Worm (Caenorhabditis elegans): ENCODE measurements around the gene spp-24.
A peak's percentile ranks its signal among the peaks of the same experiment; 100 is the strongest.

The spp-24 gene

DNA sequence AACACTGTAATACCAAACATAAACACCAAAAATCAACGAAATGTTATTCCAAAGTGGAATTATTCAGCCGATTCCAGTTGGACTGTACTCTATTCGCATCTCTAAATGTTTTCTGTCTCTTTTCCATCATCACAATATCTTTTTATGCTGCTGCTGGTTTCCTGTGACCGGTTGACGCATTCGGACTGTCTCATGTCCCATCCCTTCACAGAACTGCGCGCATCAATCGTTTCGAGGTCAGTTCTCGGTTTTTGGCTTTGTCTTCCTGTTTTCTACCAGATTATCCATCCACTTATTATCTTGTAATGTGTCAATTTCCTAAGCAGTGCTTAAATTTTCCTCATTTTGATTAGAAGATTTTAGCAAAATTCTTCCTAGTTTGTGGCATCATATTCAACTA lies 20.7 kb upstream of the spp-24 start:
- TF ChIP-seq nhr-76 (tag; optimal IDR thresholded peaks at IDR 0.05) (no peak), nhr-25 (tag; optimal IDR thresholded peaks at IDR 0.05) (peak; percentile 78), mdl-1 (tag; optimal IDR thresholded peaks at IDR 0.05) (no peak), nhr-23 (tag; optimal IDR thresholded peaks at IDR 0.05) (peak; percentile 57)

DNA sequence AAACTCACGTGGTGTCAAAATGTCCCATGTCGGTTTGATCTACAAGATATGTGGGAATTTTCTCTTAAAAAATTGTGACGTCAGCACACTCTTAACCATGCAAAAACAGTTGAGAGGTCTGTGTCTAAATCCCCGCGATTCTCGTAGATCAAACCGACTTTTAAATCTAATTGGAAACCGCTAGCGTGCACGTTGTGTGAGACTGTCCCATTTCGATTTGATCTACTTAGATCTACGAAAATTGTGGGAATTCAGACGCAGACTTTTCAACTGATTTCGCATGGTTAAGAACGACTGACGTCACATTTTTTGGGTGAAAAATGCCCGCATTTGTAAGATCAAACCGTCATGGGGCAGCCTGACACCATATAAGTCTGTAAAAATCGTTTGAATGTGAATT lies 18.5 kb upstream of the spp-24 start:
- TF ChIP-seq fos-1 (tag; optimal IDR thresholded peaks at IDR 0.05), result no peak

DNA sequence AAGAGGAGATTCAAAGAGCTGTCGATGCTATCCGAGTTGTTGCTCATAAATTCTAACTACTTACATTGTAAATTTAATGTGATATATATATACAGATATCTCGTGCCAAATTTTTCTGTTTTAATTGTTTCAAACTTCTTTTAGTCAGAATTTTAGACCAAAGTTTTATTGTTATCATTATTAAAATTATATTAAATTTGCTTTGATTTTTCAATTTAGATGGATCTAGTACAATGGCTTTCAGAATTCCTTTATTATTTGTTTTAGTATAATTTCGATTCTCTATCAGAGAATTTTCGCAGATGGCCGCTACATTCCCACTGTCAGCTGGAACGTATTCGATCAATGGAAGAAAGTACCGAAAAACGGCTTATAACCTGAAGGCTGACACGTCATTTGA lies 18.0 kb upstream of the spp-24 start, which contains the start of gene ascc-1:
ascc-1 (plus strand) TSS at position 301 of the 400 bp plus-strand sequence.
- TF ChIP-seq lsy-12 (tag; optimal IDR thresholded peaks at IDR 0.05) (no peak), egl-5 (tag; optimal IDR thresholded peaks at IDR 0.05) (no peak), eor-1 (tag; optimal IDR thresholded peaks at IDR 0.05) (no peak), pha-4 (tag; optimal IDR thresholded peaks at IDR 0.05) (no peak), nhr-28 (tag; optimal IDR thresholded peaks at IDR 0.05) (no peak), egl-27 (tag; optimal IDR thresholded peaks at IDR 0.05) (no peak), ceh-9 (tag; optimal IDR thresholded peaks at IDR 0.05) (no peak), fkh-2 (tag; optimal IDR thresholded peaks at IDR 0.05) (no peak), nhr-237 (tag; optimal IDR thresholded peaks at IDR 0.05) (no peak), hmg-11 (tag; optimal IDR thresholded peaks at IDR 0.05) (no peak), nhr-12 (tag; optimal IDR thresholded peaks at IDR 0.05) (no peak), daf-12 (tag; optimal IDR thresholded peaks at IDR 0.05) (no peak), nhr-43 (tag; optimal IDR thresholded peaks at IDR 0.05; ENCODE audit: poor library complexity, severe bottlenecking) (no peak), sea-2 (GFP tag; optimal IDR thresholded peaks at IDR 0.05) (no peak), snpc-4 (tag; optimal IDR thresholded peaks at IDR 0.05) (no peak)

DNA sequence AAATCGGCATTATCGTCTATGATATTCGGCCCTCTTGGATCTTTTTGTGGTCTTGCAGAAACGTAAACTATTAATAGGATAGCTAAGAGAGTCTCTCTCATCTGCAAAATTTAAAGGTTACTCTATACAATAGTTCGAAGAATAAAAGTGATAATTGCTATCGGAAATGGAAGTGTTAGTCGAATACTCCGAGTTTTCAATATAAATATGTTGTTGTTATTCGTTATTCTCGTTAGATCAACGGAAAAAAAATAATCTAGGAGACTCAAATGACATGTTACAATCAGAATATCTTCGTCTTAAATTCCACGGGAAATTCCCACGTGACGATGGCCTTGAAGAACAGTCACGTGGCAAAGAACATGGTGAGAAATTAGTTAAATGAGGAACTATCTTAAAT lies 15.9 kb upstream of the spp-24 start, which contains the start of gene tre-5:
tre-5 (minus strand) TSS at position 101 of the 400 bp plus-strand sequence.
- TF ChIP-seq unc-39 (tag; optimal IDR thresholded peaks at IDR 0.05), result no peak
- TF ChIP-seq tbx-2 (tag; optimal IDR thresholded peaks at IDR 0.05), result no peak
- no peak for TF ChIP-seq elt-1 (tag; optimal IDR thresholded peaks at IDR 0.05)

DNA sequence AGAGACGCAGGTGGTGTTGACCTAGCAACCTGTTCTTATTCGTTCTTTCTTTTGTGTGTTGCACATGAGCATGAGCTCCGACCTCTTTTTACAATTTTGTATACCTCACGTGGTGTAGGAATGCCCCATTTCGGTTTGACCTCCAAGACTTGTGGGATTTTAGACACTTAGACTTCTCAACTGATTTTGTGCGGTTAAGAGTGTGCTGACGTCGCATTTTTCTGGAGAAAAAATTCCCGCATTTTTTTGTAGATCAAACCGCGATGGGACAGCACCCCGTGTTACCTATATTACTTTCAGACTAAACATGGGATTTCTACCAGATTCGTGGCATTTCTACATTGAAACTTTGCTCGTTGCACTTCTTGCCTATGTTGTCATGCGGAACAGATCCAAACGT lies 12.0 kb upstream of the spp-24 start, which contains the start of gene sptl-1:
sptl-1 (plus strand) TSS at position 301 of the 400 bp plus-strand sequence.
- TF ChIP-seq nhr-76 (tag; optimal IDR thresholded peaks at IDR 0.05), result no peak
- no peak for TF ChIP-seq ceh-28 (tag; optimal IDR thresholded peaks at IDR 0.05)
- TF ChIP-seq egl-5 (tag; optimal IDR thresholded peaks at IDR 0.05), result no peak
- TF ChIP-seq unc-62 (GFP tag; optimal IDR thresholded peaks at IDR 0.05), result no peak
- no peak for TF ChIP-seq aly-2 (tag; optimal IDR thresholded peaks at IDR 0.05)
- no peak for TF ChIP-seq nhr-12 (tag; optimal IDR thresholded peaks at IDR 0.05)
- no peak for TF ChIP-seq lin-39 (tag; optimal IDR thresholded peaks at IDR 0.05)
- no peak for TF ChIP-seq pha-4 (tag; optimal IDR thresholded peaks at IDR 0.05)
- no peak for TF ChIP-seq R02D3.7 (tag; optimal IDR thresholded peaks at IDR 0.05)
- no peak for TF ChIP-seq ama-1 (optimal IDR thresholded peaks at IDR 0.05)
- no peak for TF ChIP-seq snpc-4 (tag; optimal IDR thresholded peaks at IDR 0.05)
- TF ChIP-seq ztf-11 (tag; optimal IDR thresholded peaks at IDR 0.05), result no peak

DNA sequence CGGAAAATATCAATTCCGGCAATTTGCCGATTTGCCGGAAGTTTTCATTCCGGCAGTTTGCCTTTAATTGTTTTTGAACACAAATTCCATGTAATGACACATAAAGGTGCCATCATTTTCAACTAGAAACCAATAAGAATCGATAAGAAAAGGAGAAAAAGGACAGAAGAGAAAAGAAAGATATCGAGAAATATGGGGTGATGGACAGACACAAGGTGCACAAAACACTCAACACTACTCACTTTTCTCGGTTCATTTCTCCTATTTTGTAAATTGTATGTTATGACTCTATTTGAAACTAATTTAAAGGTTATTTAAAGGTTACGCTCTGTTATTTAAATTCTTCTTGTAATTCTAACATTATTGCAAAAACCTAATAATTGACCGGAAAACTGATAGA lies 11.5 kb upstream of the spp-24 start:
- TF ChIP-seq mml-1 (tag; optimal IDR thresholded peaks at IDR 0.05) (no peak), lsy-12 (tag; optimal IDR thresholded peaks at IDR 0.05) (no peak), ztf-11 (tag; optimal IDR thresholded peaks at IDR 0.05) (no peak), pqm-1 (tag; optimal IDR thresholded peaks at IDR 0.05) (peak; percentile 61), ZK546.5 (tag; optimal IDR thresholded peaks at IDR 0.05) (no peak), jun-1 (tag; optimal IDR thresholded peaks at IDR 0.05) (no peak), elt-2 (tag; optimal IDR thresholded peaks at IDR 0.05) (peak; percentile 44), mdl-1 (tag; optimal IDR thresholded peaks at IDR 0.05) (no peak), ceh-9 (tag; optimal IDR thresholded peaks at IDR 0.05) (no peak), eor-1 (tag; optimal IDR thresholded peaks at IDR 0.05) (no peak), ama-1 (optimal IDR thresholded peaks at IDR 0.05) (no peak), ceh-28 (tag; optimal IDR thresholded peaks at IDR 0.05) (peak; percentile 19), R02D3.7 (tag; optimal IDR thresholded peaks at IDR 0.05) (no peak), elt-1 (tag; optimal IDR thresholded peaks at IDR 0.05) (no peak)

Measured in whole organism, L3 larva.